Worm (Caenorhabditis elegans): Measurements from ENCODE around the gene K11H12.6.

DNA sequence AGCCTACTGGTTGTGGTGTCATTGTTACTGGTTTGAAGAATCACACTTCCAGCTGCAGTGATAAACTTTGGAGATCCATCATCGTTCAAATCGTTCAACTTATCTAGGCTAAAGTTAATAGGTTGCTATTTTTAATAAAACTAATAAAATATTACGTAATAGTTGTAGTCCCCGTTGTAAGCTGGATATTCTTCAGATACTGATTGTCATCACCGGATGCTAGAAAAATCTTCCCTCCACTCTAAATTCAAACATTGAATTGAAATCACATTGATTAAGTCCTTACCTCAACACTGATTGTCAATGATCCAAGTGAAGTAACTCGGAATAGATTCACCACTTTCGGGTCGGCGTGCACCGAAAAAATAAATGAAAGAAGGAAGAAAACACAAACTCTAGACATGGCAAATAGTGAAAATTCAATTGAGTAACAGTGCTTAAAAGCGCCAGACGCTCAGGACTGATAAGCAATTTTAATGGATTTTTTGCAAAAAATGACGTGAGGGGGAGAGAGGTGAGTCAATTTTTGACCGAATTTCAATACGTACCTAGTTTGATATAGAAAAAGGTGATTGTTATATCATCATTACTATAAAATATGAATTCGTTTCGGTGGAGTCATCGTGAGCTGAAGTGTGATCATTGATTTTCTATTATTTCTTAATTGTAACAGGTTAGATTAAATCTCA is 8.5 kb downstream of the K11H12.6 start, which contains the start of the genes K11H12.4 and K11H12.10:
- TF ChIP-seq skn-1 (tag; optimal IDR thresholded peaks at IDR 0.05) (no peak), egl-27 (tag; optimal IDR thresholded peaks at IDR 0.05) (no peak), ama-1 (optimal IDR thresholded peaks at IDR 0.05) (no peak), unc-39 (tag; optimal IDR thresholded peaks at IDR 0.05) (no peak), aly-2 (tag; optimal IDR thresholded peaks at IDR 0.05) (no peak), ceh-82 (tag; optimal IDR thresholded peaks at IDR 0.05) (no peak), nhr-28 (tag; optimal IDR thresholded peaks at IDR 0.05) (no peak), snpc-4 (tag; optimal IDR thresholded peaks at IDR 0.05) (no peak), ZK546.5 (tag; optimal IDR thresholded peaks at IDR 0.05) (no peak), lin-39 (tag; optimal IDR thresholded peaks at IDR 0.05) (no peak), unc-62 (GFP tag; optimal IDR thresholded peaks at IDR 0.05) (no peak), zag-1 (tag; optimal IDR thresholded peaks at IDR 0.05) (no peak)
